Fruit fly (Drosophila melanogaster) whole organism, embryonic: ENCODE data around the gene CG14220.

Source experiments
- ATbp ChIP-seq: fragments of 200-800 bp; sonication (Bioruptor generic); optimal IDR thresholded peaks from 2 replicates; lab custom pipeline; 2017; ENCODE audit warnings: missing biosample characterization, mild to moderate bottlenecking, missing genetic modification characterization, missing genetic modification reagents
- Awh ChIP-seq: fragments of 200-800 bp; sonication (Bioruptor generic); IDR thresholded peaks from 2 replicates; pipeline ENCODE4, ENCODE4 v1.3.6; 2022; ENCODE audit warnings: missing biosample characterization, missing genetic modification characterization
- CG10147 ChIP-seq: fragments of 200-800 bp; sonication (Bioruptor generic); optimal IDR thresholded peaks from 2 replicates; lab custom pipeline; 2019; ENCODE audit warnings: missing biosample characterization, mild to moderate bottlenecking, missing genetic modification characterization, moderate library complexity
- CG1024 ChIP-seq: fragments of 200-800 bp; sonication (Bioruptor generic); IDR thresholded peaks from 2 replicates; pipeline ENCODE4 v1.3.6; 2022; ENCODE audit warnings: missing biosample characterization, missing genetic modification characterization
- CG10274 ChIP-seq: fragments of 200-800 bp; sonication (Bioruptor generic); optimal IDR thresholded peaks from 3 replicates; lab custom pipeline; 2017; ENCODE audit warnings: missing biosample characterization, mild to moderate bottlenecking, missing genetic modification characterization
- CG11085 ChIP-seq: fragments of 200-800 bp; sonication (Bioruptor generic); IDR thresholded peaks from 2 replicates; pipeline ENCODE4 v1.3.6; 2022; ENCODE audit warnings: missing biosample characterization, missing genetic modification characterization
- CG11456 ChIP-seq: fragments of 200-800 bp; sonication (Bioruptor generic); IDR thresholded peaks from 3 replicates; pipeline ENCODE4 v1.3.6; 2022; ENCODE audit warnings: missing biosample characterization, missing genetic modification characterization
- CG11723 ChIP-seq: fragments of 200-800 bp; sonication (Bioruptor generic); optimal IDR thresholded peaks from 2 replicates; lab custom pipeline; 2017; ENCODE audit warnings: missing biosample characterization, mild to moderate bottlenecking, missing genetic modification characterization
- CG12071 ChIP-seq: fragments of 200-800 bp; sonication (Bioruptor generic); optimal IDR thresholded peaks from 3 replicates; lab custom pipeline; 2018; ENCODE audit warnings: missing biosample characterization, mild to moderate bottlenecking, missing genetic modification characterization
- CG12219 ChIP-seq: fragments of 200-800 bp; sonication (Bioruptor generic); optimal IDR thresholded peaks from 3 replicates; lab custom pipeline; 2018; ENCODE audit warnings: missing biosample characterization, mild to moderate bottlenecking, missing genetic modification characterization
- CG13424 ChIP-seq: fragments of 200-800 bp; sonication (Bioruptor generic); optimal IDR thresholded peaks from 2 replicates; lab custom pipeline; 2019; ENCODE audit warnings: missing biosample characterization, mild to moderate bottlenecking, missing genetic modification characterization, moderate library complexity
- CG14965 ChIP-seq: fragments of 200-800 bp; sonication (Bioruptor generic); optimal IDR thresholded peaks from 2 replicates; lab custom pipeline; 2016; ENCODE audit warnings: missing biosample characterization, missing genetic modification characterization, borderline replicate concordance
- CG15011 ChIP-seq: fragments of 200-800 bp; sonication (Bioruptor generic); optimal IDR thresholded peaks from 3 replicates; lab custom pipeline; 2018; ENCODE audit warnings: missing biosample characterization, mild to moderate bottlenecking, missing genetic modification characterization
- CG18011 ChIP-seq: fragments of 200-800 bp; sonication (Bioruptor generic); optimal IDR thresholded peaks from 2 replicates; lab custom pipeline; 2017; ENCODE audit warnings: missing biosample characterization, missing genetic modification characterization, mild to moderate bottlenecking, moderate library complexity, missing genotype
- CG2116 ChIP-seq: fragments of 200-800 bp; sonication (Bioruptor generic); optimal IDR thresholded peaks from 3 replicates; lab custom pipeline; 2018; ENCODE audit warnings: missing biosample characterization, mild to moderate bottlenecking, missing genetic modification characterization
- CG31441 ChIP-seq: fragments of 200-800 bp; sonication (Bioruptor generic); IDR thresholded peaks from 2 replicates; pipeline ENCODE4 v1.3.6; 2022; ENCODE audit warnings: missing biosample characterization, missing genetic modification characterization
- CG3838 ChIP-seq: fragments of 200-800 bp; sonication (Bioruptor generic); optimal IDR thresholded peaks from 3 replicates; lab custom pipeline; 2016; ENCODE audit warnings: missing biosample characterization, missing genetic modification characterization
- CG42726 ChIP-seq: fragments of 200-800 bp; sonication (Bioruptor generic); IDR thresholded peaks from 2 replicates; pipeline ENCODE4 v1.3.6; 2022; ENCODE audit warnings: missing biosample characterization, missing genetic modification characterization; ENCODE audit not compliant: partially characterized antibody
- CG4730 ChIP-seq: fragments of 200-800 bp; sonication (Bioruptor generic); IDR thresholded peaks from 2 replicates; pipeline ENCODE4 v1.3.6; 2022; ENCODE audit warnings: missing biosample characterization, missing genetic modification characterization
- CG8388 ChIP-seq: fragments of 200-800 bp; sonication (Bioruptor generic); optimal IDR thresholded peaks from 2 replicates; lab custom pipeline; 2019; ENCODE audit warnings: missing biosample characterization, mild to moderate bottlenecking, missing genetic modification characterization, moderate library complexity
- CG9727 ChIP-seq: fragments of 200-800 bp; sonication (Bioruptor generic); optimal IDR thresholded peaks from 3 replicates; lab custom pipeline; 2017; ENCODE audit warnings: missing biosample characterization, mild to moderate bottlenecking, missing genetic modification characterization
- Dbx ChIP-seq: fragments of 200-800 bp; sonication (Bioruptor generic); IDR thresholded peaks from 3 replicates; pipeline ENCODE4 v1.3.6; 2022; ENCODE audit warnings: missing biosample characterization, missing genetic modification characterization
- ERR ChIP-seq: fragments of 200-800 bp; sonication (Bioruptor generic); optimal IDR thresholded peaks from 2 replicates; lab custom pipeline; 2016; ENCODE audit warnings: missing biosample characterization, missing genetic modification characterization
- HLH3B ChIP-seq: fragments of 200-800 bp; sonication (Bioruptor generic); IDR thresholded peaks from 2 replicates; pipeline ENCODE4 v1.3.6; 2022; ENCODE audit warnings: missing biosample characterization, missing genetic modification characterization
- Hand ChIP-seq: fragments of 200-800 bp; sonication (Bioruptor generic); optimal IDR thresholded peaks from 2 replicates; lab custom pipeline; 2017; ENCODE audit warnings: mild to moderate bottlenecking, missing biosample characterization, missing genetic modification reagents, missing genetic modification characterization
- Hr78 ChIP-seq, 2 experiments: fragments of 200-800 bp in 1 of 2; fragments of >200 bp in 1 of 2; sonication (Bioruptor generic) in 1 of 2; optimal IDR thresholded peaks; 2 replicates each; lab custom pipeline; 2017 to 2019; ENCODE audit warnings: missing biosample characterization in 2 of 2, missing genetic modification characterization in 2 of 2, mild to moderate bottlenecking in 1 of 2, moderate library complexity in 1 of 2
- PHDP ChIP-seq: fragments of 200-800 bp; sonication (Bioruptor generic); optimal IDR thresholded peaks from 3 replicates; lab custom pipeline; 2018; ENCODE audit warnings: missing biosample characterization, mild to moderate bottlenecking, missing genetic modification characterization, moderate library complexity
- Pdp1 ChIP-seq, 2 experiments: fragments of 200-800 bp; sonication (Bioruptor generic); optimal IDR thresholded peaks; 3 replicates each; lab custom pipeline; 2016; ENCODE audit warnings: missing biosample characterization in 2 of 2, missing genetic modification characterization in 2 of 2, mild to moderate bottlenecking in 1 of 2, moderate library complexity in 1 of 2
- Sox100B ChIP-seq: fragments of 200-800 bp; sonication (Bioruptor generic); optimal IDR thresholded peaks from 3 replicates; lab custom pipeline; 2018; ENCODE audit warnings: missing biosample characterization, mild to moderate bottlenecking, missing genetic modification characterization
- al ChIP-seq: fragments of 200-800 bp; sonication (Bioruptor generic); IDR thresholded peaks from 2 replicates; pipeline ENCODE4 v1.3.6; 2022; ENCODE audit warnings: missing biosample characterization, missing genetic modification characterization
- caup ChIP-seq: fragments of 200-800 bp; sonication (Bioruptor generic); optimal IDR thresholded peaks from 3 replicates; lab custom pipeline; 2017; ENCODE audit warnings: missing biosample characterization, mild to moderate bottlenecking, missing genetic modification characterization, moderate library complexity; ENCODE audit not compliant: severe bottlenecking
- dan ChIP-seq: fragments of 200-800 bp; sonication (Bioruptor generic); IDR thresholded peaks from 2 replicates; pipeline ENCODE4 v1.3.6; 2022; ENCODE audit warnings: missing biosample characterization, missing genetic modification characterization
- dmrt11E ChIP-seq: fragments of 200-800 bp; sonication (Bioruptor generic); optimal IDR thresholded peaks from 3 replicates; lab custom pipeline; 2018; ENCODE audit warnings: missing biosample characterization, mild to moderate bottlenecking, missing genetic modification characterization, moderate library complexity
- exex ChIP-seq: fragments of 200-800 bp; sonication (Bioruptor generic); optimal IDR thresholded peaks from 4 replicates; lab custom pipeline; 2018; ENCODE audit warnings: missing biosample characterization, mild to moderate bottlenecking, missing genetic modification characterization, moderate library complexity
- gce ChIP-seq: fragments of 200-800 bp; sonication (Bioruptor generic); IDR thresholded peaks from 3 replicates; pipeline ENCODE4 v1.3.6; 2022; ENCODE audit warnings: missing biosample characterization, missing genetic modification characterization
- luna ChIP-seq: fragments of 200-800 bp; sonication (Bioruptor generic); optimal IDR thresholded peaks from 2 replicates; lab custom pipeline; 2016; ENCODE audit warnings: missing biosample characterization, missing genetic modification characterization
- nerfin-1 ChIP-seq: fragments of 200-800 bp; sonication (Bioruptor generic); optimal IDR thresholded peaks from 3 replicates; lab custom pipeline; 2019; ENCODE audit warnings: missing biosample characterization, mild to moderate bottlenecking, missing genetic modification characterization, moderate library complexity
- pros ChIP-seq: fragments of 200-800 bp; sonication (Bioruptor generic); optimal IDR thresholded peaks from 3 replicates; lab custom pipeline; 2019; ENCODE audit warnings: missing biosample characterization, mild to moderate bottlenecking, missing genetic modification characterization, moderate library complexity
- pzg ChIP-seq: fragments of 200-800 bp; sonication (Bioruptor generic); optimal IDR thresholded peaks from 3 replicates; lab custom pipeline; 2018; ENCODE audit warnings: missing biosample characterization, mild to moderate bottlenecking, missing genetic modification characterization, moderate library complexity
- row ChIP-seq: fragments of 200-800 bp; sonication (Bioruptor generic); IDR thresholded peaks from 3 replicates; pipeline ENCODE4 v1.3.6; 2022; ENCODE audit warnings: missing biosample characterization, missing genetic modification characterization
- schlank ChIP-seq: fragments of 200-800 bp; sonication (Bioruptor generic); optimal IDR thresholded peaks from 2 replicates; lab custom pipeline; 2018; ENCODE audit warnings: missing biosample characterization, mild to moderate bottlenecking, missing genetic modification characterization
- sima ChIP-seq: fragments of 200-800 bp; sonication (Bioruptor generic); optimal IDR thresholded peaks from 2 replicates; lab custom pipeline; 2016; ENCODE audit warnings: missing biosample characterization, missing genetic modification characterization
- so ChIP-seq: fragments of 200-800 bp; sonication (Bioruptor generic); IDR thresholded peaks from 3 replicates; pipeline ENCODE4 v1.3.6; 2022; ENCODE audit warnings: missing biosample characterization, missing genetic modification characterization
- sug ChIP-seq: fragments of 200-800 bp; optimal IDR thresholded peaks from 2 replicates; lab custom pipeline; 2019; ENCODE audit warnings: missing biosample characterization, mild to moderate bottlenecking, missing genetic modification characterization, moderate library complexity
- wek ChIP-seq: fragments of 200-800 bp; sonication (Bioruptor generic); optimal IDR thresholded peaks from 3 replicates; lab custom pipeline; 2018; ENCODE audit warnings: missing biosample characterization, mild to moderate bottlenecking, missing genetic modification characterization, moderate library complexity
- zfh2 ChIP-seq: fragments of 200-800 bp; sonication (Bioruptor generic); optimal IDR thresholded peaks from 2 replicates; lab custom pipeline; 2016; ENCODE audit warnings: missing biosample characterization, missing genetic modification characterization

Gene CG14220

DNA sequence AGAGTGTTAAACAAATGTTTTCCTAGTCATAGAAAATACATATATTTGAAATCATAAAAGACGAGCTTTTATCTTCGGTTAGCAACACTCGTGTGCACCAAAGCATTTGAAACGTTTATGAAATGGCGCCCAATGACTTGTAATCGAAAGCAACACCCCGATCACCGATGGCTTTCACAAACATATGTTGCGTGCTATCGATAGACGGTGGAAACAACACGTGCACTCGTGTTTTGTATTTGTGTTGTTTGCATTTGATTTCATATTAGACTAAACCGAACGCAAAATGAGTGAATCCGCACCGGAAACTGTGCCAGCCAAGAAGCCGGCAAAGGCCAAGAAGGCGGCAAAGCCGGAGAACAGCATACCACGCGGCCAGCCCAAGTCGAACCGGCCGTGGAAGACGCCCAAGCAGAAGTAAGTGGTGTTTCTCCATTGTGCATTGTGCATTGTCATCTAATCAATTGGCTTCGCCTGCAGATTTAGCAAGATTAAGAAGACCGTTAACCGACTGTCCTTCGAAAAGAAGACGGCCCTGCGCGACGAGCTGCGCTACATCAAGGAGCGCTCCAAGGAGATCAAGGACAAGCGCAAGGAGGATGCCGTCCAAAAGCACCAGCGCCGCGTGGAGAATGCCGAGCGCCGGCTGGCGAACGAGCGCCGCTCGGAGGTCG lies 14.5 kb upstream of the CG14220 start, which contains the start of gene CG14210 (continued):
- TF ChIP-seq CG11456 (GFP tag; lab: Robert Waterston, UW) (no peak), sug (tag; lab: Kevin White, UChicago) (peak; percentile 25)

DNA sequence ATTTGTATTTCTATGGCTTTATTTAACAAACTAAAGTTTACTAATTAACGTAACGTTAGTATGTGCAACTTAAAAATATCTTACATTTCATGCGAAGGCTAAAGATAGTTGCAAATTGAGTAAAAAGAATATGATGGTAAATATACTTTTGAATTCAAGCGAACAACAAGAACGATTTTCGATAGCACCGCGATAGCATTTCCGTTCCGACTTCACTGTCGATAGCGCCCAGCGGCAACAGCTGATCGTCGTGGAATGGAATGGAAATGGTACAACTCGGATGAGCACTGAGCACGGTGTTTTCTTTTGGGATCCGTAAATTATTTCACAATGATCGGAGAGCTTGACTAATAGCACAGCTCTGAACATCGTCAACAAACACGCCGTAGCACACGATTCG lies 11.8 kb upstream of the CG14220 start:
- TF ChIP-seq CG14965 (GFP tag; lab: Kevin White, UChicago) (no peak), HLH3B (GFP tag; lab: Robert Waterston, UW) (peak; percentile 40; the same call in 1 of the 2 replicates), CG18011 (peak; percentile 52), CG13424 (tag; lab: Kevin White, UChicago) (peak; percentile 20), CG42726 (GFP tag; lab: Robert Waterston, UW) (no peak), pzg (GFP tag; lab: Kevin White, UChicago) (peak; percentile 57), CG2116 (GFP tag; lab: Kevin White, UChicago) (peak; percentile 94), exex (tag; lab: Kevin White, UChicago) (peak; percentile 7), sima (GFP tag; lab: Kevin White, UChicago) (no peak), gce (peak; percentile 60; the same call in 1 of the 3 replicates), CG12071 (GFP tag; lab: Kevin White, UChicago) (peak; percentile 82), schlank (peak; percentile 71), ATbp (GFP tag; lab: Kevin White, UChicago) (peak; percentile 60), CG15011 (no peak), Hand (peak; percentile 35), CG11723 (GFP tag; lab: Kevin White, UChicago) (peak; percentile 47), ERR (GFP tag; lab: Kevin White, UChicago) (no peak), CG11085 (GFP tag; lab: Robert Waterston, UW) (no peak), CG3838 (GFP tag; lab: Kevin White, UChicago) (no peak), CG12219 (no peak), Pdp1 (GFP tag; optimal IDR thresholded peaks at IDR 0.05; lab: Kevin White, UChicago) (peak in 1 of 2 experiments; percentile 39), CG10274 (GFP tag; lab: Kevin White, UChicago) (peak; percentile 1), PHDP (peak; percentile 64), dmrt11E (tag; lab: Kevin White, UChicago) (peak; percentile 11), CG9727 (GFP tag; lab: Kevin White, UChicago) (peak; percentile 65), CG1024 (GFP tag; lab: Robert Waterston, UW) (peak; percentile 44; the same call in 1 of the 2 replicates), CG4730 (no peak), row (GFP tag; lab: Robert Waterston, UW) (no peak; the same call in 2 of the 3 replicates), CG10147 (GFP tag; lab: Kevin White, UChicago) (peak; percentile 58), luna (GFP tag; lab: Kevin White, UChicago) (no peak), pros (no peak), CG8388 (peak; percentile 34), dan (GFP tag; lab: Robert Waterston, UW) (no peak), CG31441 (GFP tag; lab: Robert Waterston, UW) (no peak; the same call in 1 of the 2 replicates), nerfin-1 (tag; lab: Kevin White, UChicago) (peak; percentile 54), caup (GFP tag; lab: Kevin White, UChicago) (peak; percentile 82), zfh2 (no peak), wek (GFP tag; lab: Kevin White, UChicago) (peak; percentile 79), Sox100B (GFP tag; lab: Kevin White, UChicago) (no peak), Dbx (GFP tag; lab: Robert Waterston, UW) (no peak), Hr78 (GFP tag; optimal IDR thresholded peaks at IDR 0.05; lab: Kevin White, UChicago) (no peak), al (GFP tag; lab: Robert Waterston, UW) (no peak), Awh (GFP tag; lab: Robert Waterston, UW) (peak; percentile 30; the same call in 1 of the 2 replicates), so (GFP tag; lab: Robert Waterston, UW) (peak; percentile 51; the same call in 1 of the 3 replicates)
